Worm (Caenorhabditis elegans) whole organism, midembryonic: ENCODE measurements around the gene cyp-35A2.

Experiments used
- T22C8.4 ChIP-seq: fragments of 200-800 bp; sonication (Bioruptor generic); IDR thresholded peaks from 2 replicates; pipeline ENCODE4 v1.3.6; 2022; ENCODE audit warnings: missing genetic modification characterization, missing compliant biosample characterization
- cog-1 ChIP-seq: sonication (generic microtip); optimal IDR thresholded peaks from 2 replicates; lab custom pipeline; 2016; ENCODE audit warnings: missing genetic modification characterization, missing compliant biosample characterization
- flt-1 ChIP-seq: fragments of 200-800 bp; sonication (Bioruptor generic); IDR thresholded peaks from 2 replicates; pipeline ENCODE4 v1.3.6; 2022; ENCODE audit warnings: missing genetic modification characterization, missing compliant biosample characterization
- klf-2 ChIP-seq: fragments of 200-800 bp; sonication (Bioruptor generic); conservative IDR thresholded peaks from 2 replicates; pipeline ENCODE4 v1.3.6; 2022; ENCODE audit warnings: missing genetic modification reagents, missing genetic modification characterization, missing compliant biosample characterization
- med-1 ChIP-seq: sonication (generic microtip); optimal IDR thresholded peaks from 2 replicates; lab custom pipeline; 2017; ENCODE audit warnings: missing genetic modification characterization, mild to moderate bottlenecking, missing compliant biosample characterization, antibody characterized with exemption, missing genetic modification reagents; ENCODE audit not compliant: insufficient read depth
- ref-1 ChIP-seq: fragments of 200-800 bp; sonication (Bioruptor generic); conservative IDR thresholded peaks from 2 replicates; pipeline ENCODE4 v1.3.6; 2022; ENCODE audit warnings: missing genetic modification reagents, missing genetic modification characterization, missing compliant biosample characterization
- tab-1 ChIP-seq: fragments of 200-800 bp; sonication (Bioruptor generic); IDR thresholded peaks from 2 replicates; pipeline ENCODE4 v1.3.6; 2022; ENCODE audit warnings: missing genetic modification characterization, missing compliant biosample characterization
- ztf-23 ChIP-seq: fragments of 200-800 bp; sonication (Bioruptor generic); IDR thresholded peaks from 2 replicates; pipeline ENCODE4 v1.3.6; 2022; ENCODE audit warnings: missing genetic modification reagents, missing genetic modification characterization, missing compliant biosample characterization
- ztf-29 ChIP-seq: fragments of 200-800 bp; sonication (Bioruptor generic); IDR thresholded peaks from 2 replicates; pipeline ENCODE4 v1.3.6; 2022; ENCODE audit warnings: missing genetic modification reagents, missing genetic modification characterization, missing compliant biosample characterization

DNA sequence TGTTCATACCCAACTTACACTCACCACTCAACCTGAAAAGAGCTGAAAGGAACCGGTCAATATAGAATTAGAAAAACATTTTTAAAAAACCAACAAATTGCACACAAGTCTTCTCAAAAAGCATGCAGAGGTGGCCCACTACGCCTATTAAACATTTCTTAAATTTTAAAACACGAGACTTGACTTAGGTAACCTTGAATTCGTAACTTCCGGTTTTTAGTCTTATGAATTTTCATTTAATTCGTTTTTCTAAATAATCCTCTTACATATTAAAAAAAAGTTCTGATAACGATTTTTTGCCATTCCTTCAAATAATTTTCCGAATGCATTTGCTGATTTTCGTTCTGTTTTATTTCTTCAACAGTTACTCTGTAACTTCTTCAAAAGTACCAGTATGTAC is 35.9 kb downstream of the cyp-35A2 start, which contains the start of gene clec-7:
- TF ChIP-seq T22C8.4 (GFP tag; lab: Robert Waterston, UW) (no peak), cog-1 (no peak), ztf-23 (GFP tag; lab: Robert Waterston, UW) (no peak), med-1 (GFP tag; lab: Kevin White, UChicago) (no peak), tab-1 (GFP tag; lab: Robert Waterston, UW) (no peak), klf-2 (GFP tag; lab: Robert Waterston, UW) (no peak), ztf-29 (GFP tag; lab: Robert Waterston, UW) (no peak), flt-1 (no peak), ref-1 (GFP tag; lab: Robert Waterston, UW) (no peak)
